Worm (Caenorhabditis elegans) whole organism, late embryonic: ENCODE results near the gene K06A9.2.

Experiments used
- K09A11.1 ChIP-seq: sonication (generic microtip); optimal IDR thresholded peaks from 2 replicates; lab custom pipeline; 2017; ENCODE audit warnings: antibody characterized with exemption, mild to moderate bottlenecking, missing genetic modification characterization, missing compliant biosample characterization; ENCODE audit not compliant: insufficient read depth
- elt-2 ChIP-seq: sonication (generic microtip); optimal IDR thresholded peaks from 2 replicates; lab custom pipeline; 2016; ENCODE audit warnings: missing genetic modification reagents, missing genetic modification characterization, missing compliant biosample characterization

ce11 chrX:1524559-1524958, 11.6 kb upstream of the K06A9.2 start:
- TF ChIP-seq K09A11.1: no peak
- no peak for TF ChIP-seq elt-2 (tag; lab: Kevin White, UChicago)
